Worm (Caenorhabditis elegans): ENCODE measurements around the gene C28A5.6.

C28A5.6 gene

DNA sequence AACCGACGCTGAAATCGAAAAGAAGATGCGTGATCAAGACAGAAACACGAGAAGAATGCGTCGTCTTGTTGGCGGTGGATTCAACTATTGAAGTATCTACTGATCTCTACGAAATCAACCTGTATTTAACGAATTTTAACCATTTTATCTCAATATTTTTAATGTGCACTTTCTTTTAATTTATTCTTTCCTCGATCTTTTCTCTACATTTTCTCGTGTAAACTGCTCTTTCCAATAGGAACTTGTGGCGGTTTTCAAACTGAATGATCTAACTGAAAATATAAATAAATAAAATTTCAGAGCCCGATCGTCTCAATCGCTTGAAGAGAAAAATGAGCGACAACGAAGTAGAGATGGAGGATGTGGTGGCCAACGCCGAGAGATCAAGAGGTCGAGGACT is 23.3 kb downstream of the C28A5.6 start, which contains the start of gene rnp-4:
Gene rnp-4 (plus strand): TSS at position 301 of the 400 bp plus-strand sequence.
- TF ChIP-seq ztf-29 (GFP tag; IDR thresholded peaks at IDR 0.05) (no peak), T22C8.4 (GFP tag; IDR thresholded peaks at IDR 0.05) (no peak), klf-2 (GFP tag; conservative IDR thresholded peaks at IDR 0.05) (no peak)

DNA sequence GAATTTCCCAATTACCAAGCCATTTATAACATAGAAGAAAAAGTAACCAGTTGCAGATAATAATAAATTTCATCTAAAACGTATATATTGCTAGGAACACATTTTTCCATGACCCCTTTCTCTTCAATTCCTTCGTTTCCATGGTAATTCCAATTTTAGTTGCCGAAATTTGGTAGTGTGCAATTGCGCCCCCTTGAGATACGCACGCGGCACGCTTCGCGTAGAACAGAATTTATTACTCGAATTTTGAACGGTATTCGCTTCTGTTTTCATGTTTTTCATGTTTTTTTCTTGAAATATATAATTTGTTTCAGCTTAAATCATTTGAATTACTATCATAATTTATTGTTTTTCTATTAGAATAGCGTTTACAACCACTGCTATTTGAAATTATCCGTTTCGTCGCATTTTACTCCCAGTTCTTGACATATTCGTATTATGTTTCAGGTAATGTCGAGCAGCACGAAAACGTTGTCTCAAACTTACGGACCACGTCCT is 24.9 kb downstream of the C28A5.6 start, which contains the start of the genes R07E5.17 and snfc-5:
Gene R07E5.17 (minus strand): TSS at position 98 of the 498 bp plus-strand sequence.
Gene snfc-5 (plus strand): TSS at position 448 of the 498 bp plus-strand sequence.
- no peak for TF ChIP-seq ref-1 (GFP tag; conservative IDR thresholded peaks at IDR 0.05)
- no peak for TF ChIP-seq flt-1 (GFP tag; IDR thresholded peaks at IDR 0.05)
- no peak for TF ChIP-seq cog-1 (tag; optimal IDR thresholded peaks at IDR 0.05)
- TF ChIP-seq ztf-23 (GFP tag; IDR thresholded peaks at IDR 0.05): no peak
- TF ChIP-seq med-1 (GFP tag; optimal IDR thresholded peaks at IDR 0.05; ENCODE audit: insufficient read depth): no peak
- no peak for TF ChIP-seq ztf-29 (GFP tag; IDR thresholded peaks at IDR 0.05)
- no peak for TF ChIP-seq klf-2 (GFP tag; conservative IDR thresholded peaks at IDR 0.05)
- no peak for TF ChIP-seq T22C8.4 (GFP tag; IDR thresholded peaks at IDR 0.05)
- no peak for TF ChIP-seq tab-1 (GFP tag; IDR thresholded peaks at IDR 0.05)

DNA sequence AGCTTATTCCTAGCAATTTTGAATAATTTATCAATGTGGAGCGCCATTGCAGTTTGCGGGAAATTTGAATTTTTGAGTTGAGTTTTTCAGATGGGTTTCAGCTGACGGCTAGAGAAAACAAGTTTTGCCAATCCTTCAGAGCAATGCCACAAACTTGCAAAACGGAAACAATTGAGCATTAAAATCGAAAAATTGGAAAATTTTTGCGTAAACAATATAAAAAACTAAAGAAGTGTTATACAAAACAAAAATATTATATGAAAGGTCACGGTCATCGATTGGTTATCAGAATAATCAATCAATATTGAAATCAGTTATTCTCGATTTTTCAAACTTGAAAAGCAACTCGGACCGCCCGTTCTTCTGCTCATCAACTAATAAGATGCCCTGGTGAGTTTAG is 28.2 kb downstream of the C28A5.6 start, which contains the start of gene R07E5.15:
Gene R07E5.15 (plus strand): TSS at position 301 of the 400 bp plus-strand sequence.
- TF ChIP-seq ref-1 (GFP tag; conservative IDR thresholded peaks at IDR 0.05) (no peak), T22C8.4 (GFP tag; IDR thresholded peaks at IDR 0.05) (no peak), ztf-23 (GFP tag; IDR thresholded peaks at IDR 0.05) (no peak), klf-2 (GFP tag; conservative IDR thresholded peaks at IDR 0.05) (no peak), tab-1 (GFP tag; IDR thresholded peaks at IDR 0.05) (no peak), ztf-29 (GFP tag; IDR thresholded peaks at IDR 0.05) (no peak), flt-1 (GFP tag; IDR thresholded peaks at IDR 0.05) (no peak), cog-1 (tag; optimal IDR thresholded peaks at IDR 0.05) (no peak), med-1 (GFP tag; optimal IDR thresholded peaks at IDR 0.05; ENCODE audit: insufficient read depth) (no peak)

DNA sequence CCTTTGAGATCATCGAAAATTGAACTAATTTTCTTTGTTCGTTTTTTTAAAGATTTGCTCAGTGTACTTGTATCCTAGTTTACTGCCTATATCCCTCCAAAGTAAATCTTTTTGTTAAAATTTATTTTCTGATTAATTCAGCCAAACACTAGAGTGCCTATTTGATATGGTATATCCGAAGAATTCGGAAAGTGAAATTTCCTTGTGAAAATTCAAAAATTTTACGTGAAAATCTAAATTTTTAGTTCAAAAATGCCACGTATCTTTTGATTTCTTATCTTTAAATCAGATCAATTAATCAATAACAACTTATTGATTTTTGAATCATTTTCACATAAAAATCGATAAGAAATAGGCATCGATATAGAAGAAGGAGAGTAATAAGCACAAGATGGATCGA is 30.8 kb downstream of the C28A5.6 start, which contains the start of gene R07E5.6:
Gene R07E5.6 (plus strand): TSS at position 301 of the 400 bp plus-strand sequence.
- no peak for TF ChIP-seq flt-1 (GFP tag; IDR thresholded peaks at IDR 0.05)
- TF ChIP-seq ztf-23 (GFP tag; IDR thresholded peaks at IDR 0.05): no peak
- TF ChIP-seq klf-2 (GFP tag; conservative IDR thresholded peaks at IDR 0.05): no peak
- no peak for TF ChIP-seq tab-1 (GFP tag; IDR thresholded peaks at IDR 0.05)
- no peak for TF ChIP-seq ref-1 (GFP tag; conservative IDR thresholded peaks at IDR 0.05)
- TF ChIP-seq med-1 (GFP tag; optimal IDR thresholded peaks at IDR 0.05; ENCODE audit: insufficient read depth): no peak
- TF ChIP-seq ztf-29 (GFP tag; IDR thresholded peaks at IDR 0.05): no peak
- no peak for TF ChIP-seq T22C8.4 (GFP tag; IDR thresholded peaks at IDR 0.05)
- TF ChIP-seq cog-1 (tag; optimal IDR thresholded peaks at IDR 0.05): no peak

DNA sequence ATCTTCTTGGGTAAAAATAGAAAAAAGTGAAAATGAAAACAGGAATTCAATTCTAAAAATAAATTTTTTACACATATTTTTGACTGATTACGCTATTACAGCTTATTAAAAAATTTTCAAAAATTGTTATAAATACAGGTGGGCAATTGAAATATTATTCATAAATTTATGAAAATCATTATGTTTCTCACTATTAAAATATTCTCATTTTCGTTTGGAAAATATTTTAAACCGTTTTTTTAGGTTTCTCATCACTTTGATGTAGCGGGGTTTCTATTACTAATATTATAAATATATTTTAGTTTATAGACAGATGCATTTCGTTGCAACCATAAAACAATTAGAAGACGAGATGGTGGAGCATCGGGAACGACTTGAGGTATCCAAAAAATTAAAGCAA is 32.2 kb downstream of the C28A5.6 start, which contains the start of gene R07E5.5:
Gene R07E5.5 (plus strand): TSS at position 301 of the 400 bp plus-strand sequence.
- no peak for TF ChIP-seq ztf-23 (GFP tag; IDR thresholded peaks at IDR 0.05)
- TF ChIP-seq cog-1 (tag; optimal IDR thresholded peaks at IDR 0.05): no peak
- TF ChIP-seq tab-1 (GFP tag; IDR thresholded peaks at IDR 0.05): no peak
- no peak for TF ChIP-seq T22C8.4 (GFP tag; IDR thresholded peaks at IDR 0.05)
- TF ChIP-seq med-1 (GFP tag; optimal IDR thresholded peaks at IDR 0.05; ENCODE audit: insufficient read depth): no peak
- no peak for TF ChIP-seq ref-1 (GFP tag; conservative IDR thresholded peaks at IDR 0.05)
- no peak for TF ChIP-seq klf-2 (GFP tag; conservative IDR thresholded peaks at IDR 0.05)
- TF ChIP-seq ztf-29 (GFP tag; IDR thresholded peaks at IDR 0.05): no peak
- no peak for TF ChIP-seq flt-1 (GFP tag; IDR thresholded peaks at IDR 0.05)

DNA sequence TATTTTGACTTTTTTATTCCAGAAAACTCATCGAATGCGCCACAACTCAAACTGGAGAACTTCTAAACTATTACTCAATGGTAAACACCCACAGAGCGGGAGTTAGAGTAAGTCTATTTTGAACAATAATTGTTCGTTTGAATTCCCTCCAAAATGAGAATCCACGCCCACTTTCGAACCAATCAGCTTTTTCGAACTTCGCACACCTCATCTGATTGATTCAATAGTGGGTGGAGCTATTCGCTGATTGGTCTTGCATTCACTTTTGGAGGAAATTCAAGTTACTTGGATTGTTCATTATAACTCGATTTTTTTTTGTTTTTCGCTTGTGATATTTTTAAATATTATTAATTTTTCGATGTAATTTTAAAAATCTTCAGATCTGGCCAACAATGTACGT is 33.4 kb downstream of the C28A5.6 start:
- TF ChIP-seq cog-1 (tag; optimal IDR thresholded peaks at IDR 0.05) (no peak), tab-1 (GFP tag; IDR thresholded peaks at IDR 0.05) (no peak), ref-1 (GFP tag; conservative IDR thresholded peaks at IDR 0.05) (no peak), T22C8.4 (GFP tag; IDR thresholded peaks at IDR 0.05) (no peak), med-1 (GFP tag; optimal IDR thresholded peaks at IDR 0.05; ENCODE audit: insufficient read depth) (no peak), klf-2 (GFP tag; conservative IDR thresholded peaks at IDR 0.05) (no peak), ztf-29 (GFP tag; IDR thresholded peaks at IDR 0.05) (no peak), flt-1 (GFP tag; IDR thresholded peaks at IDR 0.05) (no peak), ztf-23 (GFP tag; IDR thresholded peaks at IDR 0.05) (no peak)

DNA sequence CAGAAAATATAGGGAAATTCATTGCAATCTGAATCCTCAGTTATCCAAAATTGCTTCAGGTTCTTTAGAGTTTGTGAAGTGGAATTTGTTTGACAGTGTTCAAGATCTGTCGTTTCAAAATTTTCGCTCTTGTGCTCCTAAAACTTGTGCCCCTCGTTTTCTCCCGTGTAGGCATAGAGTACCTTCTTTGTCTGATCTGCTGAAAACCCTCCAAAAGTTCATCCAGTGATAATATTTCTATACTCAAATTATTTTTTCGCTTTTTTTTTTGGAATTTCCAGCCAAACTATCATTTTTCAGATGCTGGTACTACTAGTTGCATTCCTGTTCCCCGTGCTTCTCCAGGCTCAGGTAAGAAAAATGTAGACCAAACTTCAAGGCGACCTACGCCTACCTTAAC is 34.8 kb downstream of the C28A5.6 start, which contains the start of gene R07E5.4:
Gene R07E5.4 (plus strand): TSS at position 301 of the 400 bp plus-strand sequence.
- no peak for TF ChIP-seq ztf-29 (GFP tag; IDR thresholded peaks at IDR 0.05)
- no peak for TF ChIP-seq med-1 (GFP tag; optimal IDR thresholded peaks at IDR 0.05; ENCODE audit: insufficient read depth)
- TF ChIP-seq klf-2 (GFP tag; conservative IDR thresholded peaks at IDR 0.05): no peak
- TF ChIP-seq tab-1 (GFP tag; IDR thresholded peaks at IDR 0.05): no peak
- TF ChIP-seq flt-1 (GFP tag; IDR thresholded peaks at IDR 0.05): no peak
- no peak for TF ChIP-seq cog-1 (tag; optimal IDR thresholded peaks at IDR 0.05)
- no peak for TF ChIP-seq T22C8.4 (GFP tag; IDR thresholded peaks at IDR 0.05)
- TF ChIP-seq ref-1 (GFP tag; conservative IDR thresholded peaks at IDR 0.05): no peak
- no peak for TF ChIP-seq ztf-23 (GFP tag; IDR thresholded peaks at IDR 0.05)

DNA sequence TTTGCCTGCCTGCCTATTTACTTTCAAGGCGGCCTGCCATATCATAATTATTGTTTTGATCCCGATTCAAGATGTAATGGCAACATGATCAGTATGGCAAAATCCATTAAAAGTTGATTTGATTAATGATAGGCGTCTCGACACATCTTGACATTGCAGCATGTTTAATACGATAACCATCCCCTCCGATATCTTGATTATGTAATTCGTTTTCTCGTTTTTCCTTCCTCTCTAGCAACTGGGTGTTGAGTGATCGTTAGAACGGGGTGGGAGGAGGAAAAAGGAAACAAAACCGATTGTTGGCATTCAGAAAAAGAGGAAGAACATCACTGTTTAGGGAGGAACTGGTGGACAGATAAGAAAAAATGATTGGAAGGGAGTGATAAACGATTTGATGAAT is 37.4 kb downstream of the C28A5.6 start:
- TF ChIP-seq ztf-29 (GFP tag; IDR thresholded peaks at IDR 0.05): no peak
- TF ChIP-seq ztf-23 (GFP tag; IDR thresholded peaks at IDR 0.05): no peak
- TF ChIP-seq tab-1 (GFP tag; IDR thresholded peaks at IDR 0.05): no peak
- no peak for TF ChIP-seq flt-1 (GFP tag; IDR thresholded peaks at IDR 0.05)
- TF ChIP-seq T22C8.4 (GFP tag; IDR thresholded peaks at IDR 0.05): no peak
- TF ChIP-seq cog-1 (tag; optimal IDR thresholded peaks at IDR 0.05): no peak
- TF ChIP-seq med-1 (GFP tag; optimal IDR thresholded peaks at IDR 0.05; ENCODE audit: insufficient read depth): no peak
- TF ChIP-seq klf-2 (GFP tag; conservative IDR thresholded peaks at IDR 0.05): no peak
- no peak for TF ChIP-seq ref-1 (GFP tag; conservative IDR thresholded peaks at IDR 0.05)

DNA sequence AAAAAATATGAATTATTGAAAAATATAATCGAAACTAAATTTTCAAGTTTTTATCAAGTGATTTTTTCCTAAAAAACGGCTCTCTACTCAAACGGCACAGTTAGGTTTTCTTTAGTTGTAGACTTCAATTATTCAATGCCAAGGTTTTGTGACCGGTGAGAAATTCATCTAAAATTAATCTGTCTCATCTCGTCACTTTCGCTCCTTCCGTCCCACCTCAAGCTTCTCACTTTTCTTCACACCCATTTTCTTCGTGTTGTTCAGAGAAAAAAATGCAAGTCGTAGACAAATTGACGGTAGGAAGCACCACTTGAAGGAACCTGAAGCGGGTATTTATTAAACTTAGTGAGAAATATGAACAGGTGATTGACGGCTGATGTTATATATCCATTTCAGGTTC is 38.0 kb downstream of the C28A5.6 start:
- TF ChIP-seq cog-1 (tag; optimal IDR thresholded peaks at IDR 0.05) (no peak), T22C8.4 (GFP tag; IDR thresholded peaks at IDR 0.05) (no peak), ztf-23 (GFP tag; IDR thresholded peaks at IDR 0.05) (no peak), flt-1 (GFP tag; IDR thresholded peaks at IDR 0.05) (no peak), tab-1 (GFP tag; IDR thresholded peaks at IDR 0.05) (no peak), ztf-29 (GFP tag; IDR thresholded peaks at IDR 0.05) (no peak), ref-1 (GFP tag; conservative IDR thresholded peaks at IDR 0.05) (no peak), klf-2 (GFP tag; conservative IDR thresholded peaks at IDR 0.05) (no peak), med-1 (GFP tag; optimal IDR thresholded peaks at IDR 0.05; ENCODE audit: insufficient read depth) (no peak)

All from whole organism, midembryonic.